Fruit fly (Drosophila melanogaster) whole organism, embryonic: ENCODE measurements around the gene CG17321.
A peak's percentile ranks its signal among the peaks of the same experiment; 100 is the strongest.

ENCODE experiments used
- Blimp-1 ChIP-seq: fragments of 200-800 bp; sonication (Bioruptor generic); optimal IDR thresholded peaks from 3 replicates; lab custom pipeline; 2018; ENCODE audit warnings: missing biosample characterization, missing genetic modification characterization, mild to moderate bottlenecking, moderate library complexity, missing genetic modification reagents
- CG1024 ChIP-seq: fragments of 200-800 bp; sonication (Bioruptor generic); IDR thresholded peaks from 2 replicates; pipeline ENCODE4 v1.3.6; 2022; ENCODE audit warnings: missing biosample characterization, missing genetic modification characterization
- CG12744 ChIP-seq: fragments of 200-800 bp; sonication (Bioruptor generic); optimal IDR thresholded peaks from 2 replicates; lab custom pipeline; 2016; ENCODE audit warnings: missing biosample characterization, missing genetic modification characterization
- CG12769 ChIP-seq: fragments of 200-800 bp; sonication (Bioruptor generic); optimal IDR thresholded peaks from 2 replicates; lab custom pipeline; 2019; ENCODE audit warnings: missing biosample characterization, mild to moderate bottlenecking, missing genetic modification characterization, moderate library complexity
- CG14050 ChIP-seq: fragments of 200-800 bp; sonication (Bioruptor generic); IDR thresholded peaks from 3 replicates; pipeline ENCODE4 v1.3.6; 2022; ENCODE audit warnings: missing biosample characterization, missing genetic modification characterization
- CG14667 ChIP-seq: fragments of 200-800 bp; sonication (Bioruptor generic); IDR thresholded peaks from 2 replicates; pipeline ENCODE4 v1.3.6; 2022; ENCODE audit warnings: missing biosample characterization, missing genetic modification characterization
- CG14860 ChIP-seq: fragments of 200-800 bp; sonication (Bioruptor generic); IDR thresholded peaks from 3 replicates; pipeline ENCODE4 v1.3.6; 2022; ENCODE audit warnings: missing biosample characterization, missing genetic modification characterization; ENCODE audit not compliant: partially characterized antibody
- CG1647 ChIP-seq: fragments of 200-800 bp; sonication (Bioruptor generic); optimal IDR thresholded peaks from 3 replicates; lab custom pipeline; 2016; ENCODE audit warnings: missing biosample characterization, missing genetic modification characterization
- CG17802 ChIP-seq: fragments of 200-800 bp; sonication (Bioruptor generic); optimal IDR thresholded peaks from 2 replicates; lab custom pipeline; 2018; ENCODE audit warnings: missing biosample characterization, mild to moderate bottlenecking, missing genetic modification characterization, moderate library complexity
- CG17912 ChIP-seq: fragments of 200-800 bp; sonication (Bioruptor generic); optimal IDR thresholded peaks from 2 replicates; lab custom pipeline; 2018; ENCODE audit warnings: missing biosample characterization, mild to moderate bottlenecking, missing genetic modification characterization
- CG18619 ChIP-seq: fragments of 200-800 bp; sonication (Bioruptor generic); optimal IDR thresholded peaks from 3 replicates; lab custom pipeline; 2017; ENCODE audit warnings: missing biosample characterization, mild to moderate bottlenecking, missing genetic modification characterization
- CG31365 ChIP-seq: fragments of 200-800 bp; sonication (Bioruptor generic); optimal IDR thresholded peaks from 2 replicates; lab custom pipeline; 2018; ENCODE audit warnings: missing biosample characterization, mild to moderate bottlenecking, missing genetic modification characterization
- CG3163 ChIP-seq: fragments of 200-800 bp; sonication (Bioruptor generic); optimal IDR thresholded peaks from 3 replicates; lab custom pipeline; 2016; ENCODE audit warnings: missing biosample characterization, missing genetic modification characterization
- CG6791 ChIP-seq: fragments of 200-800 bp; sonication (Bioruptor generic); IDR thresholded peaks from 3 replicates; pipeline ENCODE4 v1.3.6; 2022; ENCODE audit warnings: missing biosample characterization, missing genetic modification characterization; ENCODE audit not compliant: partially characterized antibody
- CG8290 ChIP-seq, 3 experiments: fragments of 200-800 bp; sonication (Bioruptor generic); optimal IDR thresholded peaks; 2 replicates each; lab custom pipeline; 2016 to 2019; ENCODE audit warnings: missing biosample characterization in 3 of 3, missing genetic modification characterization in 3 of 3, mild to moderate bottlenecking in 2 of 3, moderate library complexity in 1 of 3
- CG8388 ChIP-seq: fragments of 200-800 bp; sonication (Bioruptor generic); optimal IDR thresholded peaks from 2 replicates; lab custom pipeline; 2019; ENCODE audit warnings: missing biosample characterization, mild to moderate bottlenecking, missing genetic modification characterization, moderate library complexity
- CG9215 ChIP-seq: fragments of 200-800 bp; sonication (Bioruptor generic); IDR thresholded peaks from 2 replicates; pipeline ENCODE4 v1.3.6; 2022; ENCODE audit warnings: missing biosample characterization, missing genetic modification characterization
- Dek ChIP-seq: fragments of 200-800 bp; sonication (Bioruptor generic); optimal IDR thresholded peaks from 3 replicates; lab custom pipeline; 2019; ENCODE audit warnings: missing biosample characterization, mild to moderate bottlenecking, missing genetic modification characterization, moderate library complexity
- Dip2 ChIP-seq: fragments of 200-800 bp; sonication (Bioruptor generic); IDR thresholded peaks from 2 replicates; pipeline ENCODE4 v1.3.6; 2022; ENCODE audit warnings: missing biosample characterization, missing genetic modification characterization
- HmgZ ChIP-seq: fragments of 200-800 bp; sonication (Bioruptor generic); optimal IDR thresholded peaks from 2 replicates; lab custom pipeline; 2018; ENCODE audit warnings: missing biosample characterization, mild to moderate bottlenecking, missing genetic modification characterization
- Kr ChIP-seq: fragments of 200-800 bp; sonication (Bioruptor generic); optimal IDR thresholded peaks from 2 replicates; lab custom pipeline; 2017; ENCODE audit warnings: missing biosample characterization, mild to moderate bottlenecking, missing genetic modification characterization
- Lim3 ChIP-seq: fragments of 200-800 bp; sonication (Bioruptor generic); IDR thresholded peaks from 2 replicates; pipeline ENCODE4 v1.3.6; 2022; ENCODE audit warnings: missing biosample characterization, missing genetic modification characterization
- NK7.1 ChIP-seq: fragments of 200-800 bp; sonication (Bioruptor generic); optimal IDR thresholded peaks from 3 replicates; lab custom pipeline; 2016; ENCODE audit warnings: missing biosample characterization, missing genetic modification characterization
- Nf-YB ChIP-seq: fragments of 200-800 bp; sonication (Bioruptor generic); optimal IDR thresholded peaks from 3 replicates; lab custom pipeline; 2019; ENCODE audit warnings: missing biosample characterization, mild to moderate bottlenecking, missing genetic modification characterization, moderate library complexity
- Sox100B ChIP-seq: fragments of 200-800 bp; sonication (Bioruptor generic); optimal IDR thresholded peaks from 3 replicates; lab custom pipeline; 2018; ENCODE audit warnings: missing biosample characterization, mild to moderate bottlenecking, missing genetic modification characterization
- Ssrp ChIP-seq: fragments of 200-800 bp; sonication (Bioruptor generic); optimal IDR thresholded peaks from 2 replicates; lab custom pipeline; 2018; ENCODE audit warnings: missing biosample characterization, mild to moderate bottlenecking, missing genetic modification characterization, moderate library complexity
- Tbp ChIP-seq: fragments of >200 bp; optimal IDR thresholded peaks from 2 replicates; lab custom pipeline; 2018; ENCODE audit warnings: missing biosample characterization, missing genetic modification characterization
- Trl ChIP-seq, 3 experiments: fragments of >200 bp in 2 of 3; fragments of 200-800 bp in 1 of 3; sonication (Bioruptor generic) in 1 of 3; optimal IDR thresholded peaks; 2 replicates in 1 of 3; 3 replicates in 2 of 3; lab custom pipeline; 2016 to 2017; ENCODE audit warnings: missing biosample characterization in 1 of 3, missing genetic modification characterization in 1 of 3
- Vsx1 ChIP-seq: fragments of 200-800 bp; sonication (Bioruptor generic); optimal IDR thresholded peaks from 2 replicates; lab custom pipeline; 2017; ENCODE audit warnings: missing biosample characterization, mild to moderate bottlenecking, missing genetic modification characterization, missing genetic modification reagents
- ase ChIP-seq: fragments of 200-800 bp; sonication (Bioruptor generic); IDR thresholded peaks from 3 replicates; pipeline ENCODE4 v1.3.6; 2022; ENCODE audit warnings: missing biosample characterization, missing genetic modification characterization
- ash1 ChIP-seq: fragments of 200-800 bp; sonication (Bioruptor generic); optimal IDR thresholded peaks from 2 replicates; lab custom pipeline; 2018; ENCODE audit warnings: missing biosample characterization, mild to moderate bottlenecking, missing genetic modification characterization
- cwo ChIP-seq: fragments of 200-800 bp; sonication (Bioruptor generic); optimal IDR thresholded peaks from 3 replicates; lab custom pipeline; 2017; ENCODE audit warnings: missing biosample characterization, missing genetic modification characterization, mild to moderate bottlenecking, moderate library complexity, missing genetic modification reagents
- dati ChIP-seq: fragments of 200-800 bp; sonication (Bioruptor generic); IDR thresholded peaks from 2 replicates; pipeline ENCODE4 v1.3.6; 2022; ENCODE audit warnings: missing biosample characterization, missing genetic modification characterization
- dmrt11E ChIP-seq: fragments of 200-800 bp; sonication (Bioruptor generic); optimal IDR thresholded peaks from 3 replicates; lab custom pipeline; 2018; ENCODE audit warnings: missing biosample characterization, mild to moderate bottlenecking, missing genetic modification characterization, moderate library complexity
- dpn ChIP-seq, 2 experiments: fragments of 200-800 bp; sonication (Bioruptor generic); optimal IDR thresholded peaks; 3 replicates each; lab custom pipeline; 2016; ENCODE audit warnings: missing biosample characterization in 2 of 2, missing genetic modification characterization in 2 of 2
- dysf ChIP-seq: fragments of 200-800 bp; sonication (Bioruptor generic); IDR thresholded peaks from 3 replicates; pipeline ENCODE4 v1.3.6; 2022; ENCODE audit warnings: missing biosample characterization, missing genetic modification characterization
- eve ChIP-seq, 2 experiments: fragments of >200 bp; optimal IDR thresholded peaks; 2 replicates each; lab custom pipeline; 2017; ENCODE audit warnings: missing biosample characterization in 2 of 2, missing genetic modification characterization in 2 of 2
- eyg ChIP-seq: fragments of 200-800 bp; sonication (Bioruptor generic); optimal IDR thresholded peaks from 3 replicates; lab custom pipeline; 2016; ENCODE audit warnings: missing biosample characterization, missing genetic modification characterization
- fd3F ChIP-seq: fragments of 200-800 bp; sonication (Bioruptor generic); optimal IDR thresholded peaks from 2 replicates; lab custom pipeline; 2018; ENCODE audit warnings: missing biosample characterization, mild to moderate bottlenecking, missing genetic modification characterization, moderate library complexity
- grn ChIP-seq: fragments of 200-800 bp; sonication (Bioruptor generic); optimal IDR thresholded peaks from 3 replicates; lab custom pipeline; 2017; ENCODE audit warnings: missing biosample characterization, missing genetic modification characterization
- insv ChIP-seq, 2 experiments: fragments of 200-800 bp; sonication (Bioruptor generic); optimal IDR thresholded peaks; 3 replicates each; lab custom pipeline; 2016 to 2018; ENCODE audit warnings: missing biosample characterization in 2 of 2, missing genetic modification characterization in 2 of 2
- inv ChIP-seq: fragments of 200-800 bp; sonication (Bioruptor generic); IDR thresholded peaks from 2 replicates; pipeline ENCODE4 v1.3.6; 2022; ENCODE audit warnings: missing biosample characterization, missing genetic modification characterization; ENCODE audit not compliant: partially characterized antibody
- lab ChIP-seq: fragments of 200-800 bp; sonication (Bioruptor generic); optimal IDR thresholded peaks from 3 replicates; lab custom pipeline; 2017; ENCODE audit warnings: missing biosample characterization, missing genetic modification characterization, mild to moderate bottlenecking, moderate library complexity, missing genetic modification reagents
- lmd ChIP-seq: fragments of 200-800 bp; sonication (Bioruptor generic); IDR thresholded peaks from 2 replicates; pipeline ENCODE4 v1.3.6; 2022; ENCODE audit warnings: missing biosample characterization, missing genetic modification characterization
- nerfin-1 ChIP-seq: fragments of 200-800 bp; sonication (Bioruptor generic); optimal IDR thresholded peaks from 3 replicates; lab custom pipeline; 2019; ENCODE audit warnings: missing biosample characterization, mild to moderate bottlenecking, missing genetic modification characterization, moderate library complexity
- peb ChIP-seq: fragments of 200-800 bp; sonication (Bioruptor generic); IDR thresholded peaks from 2 replicates; pipeline ENCODE4 v1.3.6; 2022; ENCODE audit warnings: missing biosample characterization, missing genetic modification characterization
- trem ChIP-seq: fragments of 200-800 bp; optimal IDR thresholded peaks from 3 replicates; lab custom pipeline; 2019; ENCODE audit warnings: missing biosample characterization, mild to moderate bottlenecking, missing genetic modification characterization, moderate library complexity
- vvl ChIP-seq: fragments of 200-800 bp; sonication (Bioruptor generic); IDR thresholded peaks from 2 replicates; pipeline ENCODE4 v1.3.6; 2022; ENCODE audit warnings: missing biosample characterization, missing genetic modification characterization
- zf30C ChIP-seq: fragments of 200-800 bp; sonication (Bioruptor generic); optimal IDR thresholded peaks from 3 replicates; lab custom pipeline; 2018; ENCODE audit warnings: missing biosample characterization, mild to moderate bottlenecking, missing genetic modification characterization

The CG17321 gene

dm6 chr2L:18857635-18858059 lies 12.7 kb downstream of the CG17321 start (continued):
- no peak for TF ChIP-seq CG6791 (GFP tag; lab: Robert Waterston, UW)
- peak; percentile 88 for TF ChIP-seq Dek (tag; lab: Kevin White, UChicago)
- peak; percentile 68 for TF ChIP-seq NK7.1
- peak; percentile 8 for TF ChIP-seq grn (GFP tag; lab: Kevin White, UChicago)
- TF ChIP-seq CG3163 (GFP tag; lab: Kevin White, UChicago) = peak; percentile 66
- peak; percentile 70 for TF ChIP-seq CG31365 (tag; lab: Kevin White, UChicago)
- TF ChIP-seq CG1647 = peak; percentile 62
- peak; percentile 94 for TF ChIP-seq HmgZ
- peak; percentile 91 for TF ChIP-seq Ssrp (tag; lab: Kevin White, UChicago)
- peak; percentile 89 for TF ChIP-seq CG8388 (GFP tag; lab: Kevin White, UChicago)
- peak; percentile 87 for TF ChIP-seq CG18619 (GFP tag; lab: Kevin White, UChicago)
- TF ChIP-seq Sox100B = peak; percentile 84
- TF ChIP-seq CG17802 = peak; percentile 72
- peak; percentile 73 for TF ChIP-seq dati
- TF ChIP-seq CG14860 = 0 out of 3 replicates have a peak, but pooled peaks have one; percentile 11
- TF ChIP-seq CG1024 (GFP tag; lab: Robert Waterston, UW) = peak; percentile 81
- peak; percentile 94 for TF ChIP-seq CG12769 (tag; lab: Kevin White, UChicago)
- peak; percentile 84 for TF ChIP-seq CG17912 (GFP tag; lab: Kevin White, UChicago)
- TF ChIP-seq Vsx1 (GFP tag; lab: Kevin White, UChicago) = peak; percentile 84
- TF ChIP-seq insv (GFP tag; optimal IDR thresholded peaks at IDR 0.05; lab: Kevin White, UChicago) = peak in 1 of 2 experiments; percentile 49
- peak; percentile 90 for TF ChIP-seq dysf (GFP tag; lab: Robert Waterston, UW)
- TF ChIP-seq Dip2 = no peak
- TF ChIP-seq dpn (GFP tag; optimal IDR thresholded peaks at IDR 0.05; lab: Kevin White, UChicago) = peak; percentile 88 to 92
- TF ChIP-seq lab (GFP tag; lab: Kevin White, UChicago) = peak; percentile 95
- TF ChIP-seq trem (tag; lab: Kevin White, UChicago) = peak; percentile 80
- peak; percentile 80 for TF ChIP-seq cwo
- peak; percentile 50 for TF ChIP-seq CG8290 (GFP tag; optimal IDR thresholded peaks at IDR 0.05; lab: Kevin White, UChicago)
- peak; percentile 80 to 92 for TF ChIP-seq CG8290 (tag; optimal IDR thresholded peaks at IDR 0.05; lab: Kevin White, UChicago)
- no peak for TF ChIP-seq Tbp
- peak; percentile 84 for TF ChIP-seq CG12744 (GFP tag; lab: Kevin White, UChicago)
- TF ChIP-seq eyg = peak; percentile 61
- no peak for TF ChIP-seq Trl (optimal IDR thresholded peaks at IDR 0.05; lab: Kevin White, UChicago)
- peak; percentile 80 for TF ChIP-seq Trl (GFP tag; optimal IDR thresholded peaks at IDR 0.05; lab: Kevin White, UChicago)
- peak; percentile 84 for TF ChIP-seq lmd (GFP tag; lab: Robert Waterston, UW)
- peak; percentile 87 for TF ChIP-seq nerfin-1 (tag; lab: Kevin White, UChicago)
- no peak for TF ChIP-seq ash1 (GFP tag; lab: Kevin White, UChicago)
- TF ChIP-seq Blimp-1 = peak; percentile 88
- TF ChIP-seq Nf-YB (GFP tag; lab: Kevin White, UChicago) = peak; percentile 69
- TF ChIP-seq peb (GFP tag; lab: Robert Waterston, UW) = peak; percentile 81
- TF ChIP-seq CG14050 (GFP tag; lab: Robert Waterston, UW) = peak; percentile 91
- TF ChIP-seq eve (GFP tag; optimal IDR thresholded peaks at IDR 0.05; lab: Kevin White, UChicago) = no peak
- 0 out of 2 replicates have a peak, but pooled peaks have one; percentile 13 for TF ChIP-seq Lim3 (GFP tag; lab: Robert Waterston, UW)
- TF ChIP-seq inv = no peak
- TF ChIP-seq CG14667 = peak; percentile 87
- TF ChIP-seq ase (GFP tag; lab: Robert Waterston, UW) = peak; percentile 92
- peak; percentile 80 for TF ChIP-seq dmrt11E (tag; lab: Kevin White, UChicago)
- no peak for TF ChIP-seq zf30C (GFP tag; lab: Kevin White, UChicago)
- no peak for TF ChIP-seq Kr (GFP tag; lab: Kevin White, UChicago)
- peak; percentile 99 for TF ChIP-seq CG9215 (GFP tag; lab: Robert Waterston, UW)
- peak; percentile 91 for TF ChIP-seq fd3F (GFP tag; lab: Kevin White, UChicago)
- peak; percentile 93 for TF ChIP-seq vvl (GFP tag; lab: Robert Waterston, UW)
